Worm (Caenorhabditis elegans): ENCODE results near the gene H08J19.1.

DNA sequence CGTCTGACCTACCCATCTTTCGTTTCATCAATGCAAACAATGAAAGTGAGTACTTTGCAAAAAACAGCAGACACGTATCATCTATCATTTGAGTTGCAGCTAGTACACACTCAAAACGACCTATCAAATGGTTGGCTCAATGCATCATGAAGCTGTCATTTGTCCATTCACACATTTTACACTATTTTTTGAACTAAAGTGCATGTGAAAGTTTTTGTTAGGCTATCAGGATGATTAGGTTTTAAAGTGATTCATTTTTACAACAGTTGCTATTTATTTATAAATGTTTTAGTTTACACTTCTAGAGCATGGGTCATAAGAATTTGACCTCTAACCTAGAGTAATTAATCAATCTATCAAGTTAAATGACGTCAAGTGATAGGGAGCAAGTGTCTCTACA, 42.8 kb upstream of the H08J19.1 start:
- TF ChIP-seq flt-1 (GFP tag; IDR thresholded peaks at IDR 0.05) (no peak), ama-1 (optimal IDR thresholded peaks at IDR 0.05) (no peak), tra-4 (tag; optimal IDR thresholded peaks at IDR 0.05) (no peak), hmbx-1 (tag; optimal IDR thresholded peaks at IDR 0.05) (no peak), scrt-1 (GFP tag; IDR thresholded peaks at IDR 0.05) (no peak), hmg-4 (GFP tag; optimal IDR thresholded peaks at IDR 0.05) (no peak)
